Worm (Caenorhabditis elegans) whole organism, late embryonic: ENCODE results near the gene clec-197.

Experiments used
- K09A11.1 ChIP-seq: sonication (generic microtip); optimal IDR thresholded peaks from 2 replicates; lab custom pipeline; 2017; ENCODE audit warnings: antibody characterized with exemption, mild to moderate bottlenecking, missing genetic modification characterization, missing compliant biosample characterization; ENCODE audit not compliant: insufficient read depth
- ahr-1 ChIP-seq: sonication (generic microtip); optimal IDR thresholded peaks from 2 replicates; lab custom pipeline; 2016; ENCODE audit warnings: missing genetic modification characterization, missing compliant biosample characterization
- ceh-30 ChIP-seq: fragments of 150-350 bp; optimal IDR thresholded peaks from 2 replicates; lab custom pipeline; 2014; ENCODE audit warnings: missing biosample characterization, missing genetic modification characterization
- ceh-9 ChIP-seq: sonication (generic microtip); optimal IDR thresholded peaks from 2 replicates; lab custom pipeline; 2016; ENCODE audit warnings: mild to moderate bottlenecking, missing genetic modification characterization, inconsistent platforms, missing compliant biosample characterization
- dve-1 ChIP-seq: sonication (generic microtip); optimal IDR thresholded peaks from 2 replicates; lab custom pipeline; 2017; ENCODE audit warnings: antibody characterized with exemption, mild to moderate bottlenecking, missing genetic modification characterization, missing compliant biosample characterization
- elt-2 ChIP-seq: sonication (generic microtip); optimal IDR thresholded peaks from 2 replicates; lab custom pipeline; 2016; ENCODE audit warnings: missing genetic modification reagents, missing genetic modification characterization, missing compliant biosample characterization
- fax-1 ChIP-seq: sonication (generic microtip); optimal IDR thresholded peaks from 2 replicates; lab custom pipeline; 2016; ENCODE audit warnings: missing genotype, missing genetic modification characterization, missing compliant biosample characterization
- hlh-30 ChIP-seq: sonication (generic microtip); optimal IDR thresholded peaks from 2 replicates; lab custom pipeline; 2017; ENCODE audit warnings: antibody characterized with exemption, missing genetic modification characterization, missing compliant biosample characterization; ENCODE audit not compliant: insufficient read depth
- nhr-11 ChIP-seq: fragments of 150-350 bp; optimal IDR thresholded peaks from 2 replicates; lab custom pipeline; 2014; ENCODE audit warnings: missing biosample characterization, missing genetic modification characterization
- pat-9 ChIP-seq: fragments of 200-800 bp; sonication (Bioruptor generic); optimal IDR thresholded peaks from 2 replicates; lab custom pipeline; 2018; ENCODE audit warnings: mild to moderate bottlenecking, missing genetic modification characterization, moderate library complexity, missing compliant biosample characterization
- pha-4 ChIP-seq: fragments of 150-350 bp; optimal IDR thresholded peaks from 2 replicates; lab custom pipeline; 2018; ENCODE audit warnings: missing biosample characterization, missing genetic modification reagents, missing genetic modification characterization
- rnt-1 ChIP-seq: sonication (generic microtip); optimal IDR thresholded peaks from 2 replicates; lab custom pipeline; 2016; ENCODE audit warnings: missing genetic modification characterization, missing compliant biosample characterization
- zip-5 ChIP-seq: sonication (generic microtip); optimal IDR thresholded peaks from 2 replicates; lab custom pipeline; 2016; ENCODE audit warnings: missing genetic modification characterization, missing compliant biosample characterization

DNA sequence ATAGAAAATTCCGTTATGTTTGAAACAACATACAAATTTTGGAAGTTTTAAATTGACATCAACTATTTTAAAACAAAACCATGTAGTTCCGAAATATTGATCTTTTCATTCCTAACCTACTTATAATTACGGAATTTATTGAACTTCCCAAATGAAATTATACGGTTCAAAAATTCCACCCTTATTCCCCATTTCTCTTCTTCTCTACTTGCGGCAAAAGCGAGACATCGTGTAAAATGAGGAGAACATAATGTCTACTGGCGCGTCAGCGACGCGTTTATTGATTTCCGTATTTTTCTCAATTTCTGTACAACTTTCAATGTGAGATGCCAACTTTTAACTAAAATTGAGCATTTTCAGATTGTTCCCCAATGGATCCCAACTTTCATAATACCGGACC is 17.7 kb downstream of the clec-197 start, which contains the start of gene ceh-88:
- no peak for TF ChIP-seq pat-9
- no peak for TF ChIP-seq K09A11.1 (tag; lab: Kevin White, UChicago)
- TF ChIP-seq ceh-30 (tag; lab: Kevin White, UChicago) = no peak
- TF ChIP-seq nhr-11 (tag; lab: Kevin White, UChicago) = no peak
- TF ChIP-seq dve-1 = no peak
- no peak for TF ChIP-seq elt-2 (tag; lab: Kevin White, UChicago)
- no peak for TF ChIP-seq fax-1
- TF ChIP-seq rnt-1 = no peak
- TF ChIP-seq hlh-30 (tag; lab: Kevin White, UChicago) = no peak
- TF ChIP-seq ceh-9 (tag; lab: Kevin White, UChicago) = no peak
- TF ChIP-seq ahr-1 (tag; lab: Kevin White, UChicago) = no peak
- no peak for TF ChIP-seq pha-4 (tag; lab: Kevin White, UChicago)
- no peak for TF ChIP-seq zip-5 (tag; lab: Kevin White, UChicago)
